Fruit fly (Drosophila melanogaster) whole organism, wandering third instar larva: ENCODE results near the gene CG6873.

Experiments
- CrebA ChIP-seq: fragments of 200-800 bp; sonication (Bioruptor generic); optimal IDR thresholded peaks from 2 replicates; lab custom pipeline; 2016; ENCODE audit warnings: missing biosample characterization, mild to moderate bottlenecking, missing genetic modification characterization, borderline replicate concordance
- Dfd ChIP-seq: fragments of >200 bp; optimal IDR thresholded peaks from 2 replicates; lab custom pipeline; 2017; ENCODE audit warnings: missing biosample characterization, missing genetic modification characterization
- Mio ChIP-seq: sonication (Bioruptor generic); optimal IDR thresholded peaks from 2 replicates; lab custom pipeline; 2016; ENCODE audit warnings: missing biosample characterization, missing genetic modification characterization
- Vsx2 ChIP-seq: fragments of 200-300, 225-300 bp; sonication (Bioruptor generic); optimal IDR thresholded peaks from 2 replicates; lab custom pipeline; 2018; ENCODE audit warnings: missing biosample characterization, missing genetic modification characterization; ENCODE audit not compliant: partially characterized antibody
- br ChIP-seq: fragments of 200-800 bp; sonication (Bioruptor generic); optimal IDR thresholded peaks from 2 replicates; lab custom pipeline; 2016; ENCODE audit warnings: missing biosample characterization, missing genetic modification characterization
- ey ChIP-seq: fragments of 200-800 bp; sonication (Bioruptor generic); optimal IDR thresholded peaks from 2 replicates; lab custom pipeline; 2016; ENCODE audit warnings: missing biosample characterization, missing genetic modification characterization
- lola ChIP-seq: fragments of >200 bp; optimal IDR thresholded peaks from 2 replicates; lab custom pipeline; 2017; ENCODE audit warnings: missing biosample characterization, missing genetic modification characterization
- psq ChIP-seq: fragments of 200-800 bp; sonication (Bioruptor generic); optimal IDR thresholded peaks from 3 replicates; lab custom pipeline; 2017; ENCODE audit warnings: missing biosample characterization, mild to moderate bottlenecking, missing genetic modification characterization, moderate library complexity
- sage ChIP-seq: fragments of 200-800 bp; sonication (Bioruptor generic); optimal IDR thresholded peaks from 2 replicates; lab custom pipeline; 2016; ENCODE audit warnings: missing biosample characterization, mild to moderate bottlenecking, missing genetic modification characterization
- usp ChIP-seq: fragments of >200 bp; optimal IDR thresholded peaks from 2 replicates; lab custom pipeline; 2017; ENCODE audit warnings: missing biosample characterization, missing genetic modification characterization

DNA sequence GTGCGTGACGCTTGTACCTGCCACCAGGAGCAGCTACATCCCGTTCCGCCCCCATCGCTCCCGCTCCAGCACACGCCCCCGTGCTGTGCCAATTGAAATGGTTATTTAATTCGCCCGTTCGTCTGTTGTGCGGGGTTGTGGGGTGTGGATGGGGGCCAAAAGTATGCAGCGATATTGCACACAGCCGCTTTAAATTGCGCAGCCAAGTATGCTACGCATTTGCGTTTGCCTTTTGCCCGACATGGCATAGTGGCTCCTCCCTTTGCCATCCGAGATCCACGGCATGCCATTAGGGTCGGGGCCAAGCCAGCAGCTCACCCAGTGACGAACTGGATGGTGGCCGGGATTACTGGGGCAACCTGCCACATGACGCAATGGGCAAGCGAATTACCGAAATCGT is 32.3 kb upstream of the CG6873 start:
- TF ChIP-seq br (GFP tag; lab: Kevin White, UChicago) (no peak), lola (GFP tag; lab: Kevin White, UChicago) (no peak), sage (GFP tag; lab: Kevin White, UChicago) (no peak), Mio (GFP tag; lab: Kevin White, UChicago) (no peak), usp (GFP tag; lab: Kevin White, UChicago) (no peak), CrebA (GFP tag; lab: Kevin White, UChicago) (no peak), Dfd (no peak), ey (GFP tag; lab: Kevin White, UChicago) (no peak), Vsx2 (GFP tag; lab: Kevin White, UChicago) (no peak), psq (no peak)
